Worm (Caenorhabditis elegans) whole organism, L1 larva: ENCODE results near the gene fkh-5.

Experiments
- efl-1 ChIP-seq, 4 experiments: fragments of 150-350 bp; optimal IDR thresholded peaks in 3 of 4; peaks in 1 of 4; 1 replicate in 1 of 4; 2 replicates in 3 of 4; lab custom pipeline; 2014; ENCODE audit warnings: missing biosample characterization in 2 of 4, missing genetic modification characterization in 2 of 4, missing genetic modification reagents in 2 of 4
- egl-27 ChIP-seq, 2 experiments: fragments of 150-350 bp in 1 of 2; sonication (generic microtip); optimal IDR thresholded peaks; 3 replicates each; lab custom pipeline; 2017 to 2018; ENCODE audit warnings: missing biosample characterization in 2 of 2, missing genetic modification characterization in 2 of 2, missing genetic modification reagents in 2 of 2
- jun-1 ChIP-seq: fragments of 150-350 bp; optimal IDR thresholded peaks from 2 replicates; lab custom pipeline; 2014; ENCODE audit warnings: missing biosample characterization, missing genetic modification reagents, missing genetic modification characterization
- mdl-1 ChIP-seq, 2 experiments: fragments of 150-350 bp; optimal IDR thresholded peaks; 2 replicates each; lab custom pipeline; 2014 to 2017; ENCODE audit warnings: missing biosample characterization in 2 of 2, missing genetic modification characterization in 2 of 2, inconsistent platforms in 1 of 2
- nhr-12 ChIP-seq: sonication (generic microtip); optimal IDR thresholded peaks from 2 replicates; lab custom pipeline; 2017; ENCODE audit warnings: missing biosample characterization, missing genetic modification characterization
- rnt-1 ChIP-seq: sonication (generic microtip); optimal IDR thresholded peaks from 2 replicates; lab custom pipeline; 2016; ENCODE audit warnings: mild to moderate bottlenecking, missing genetic modification characterization, moderate library complexity, missing compliant biosample characterization
- snpc-4 ChIP-seq: fragments of 150-350 bp; optimal IDR thresholded peaks from 2 replicates; lab custom pipeline; 2014; ENCODE audit warnings: missing biosample characterization, missing genetic modification characterization
- tbx-2 ChIP-seq: sonication (generic microtip); optimal IDR thresholded peaks from 2 replicates; lab custom pipeline; 2016; ENCODE audit warnings: missing genetic modification characterization, missing compliant biosample characterization
- tlp-1 ChIP-seq: fragments of 150-350 bp; optimal IDR thresholded peaks from 2 replicates; lab custom pipeline; 2014; ENCODE audit warnings: missing biosample characterization, missing genetic modification characterization

DNA sequence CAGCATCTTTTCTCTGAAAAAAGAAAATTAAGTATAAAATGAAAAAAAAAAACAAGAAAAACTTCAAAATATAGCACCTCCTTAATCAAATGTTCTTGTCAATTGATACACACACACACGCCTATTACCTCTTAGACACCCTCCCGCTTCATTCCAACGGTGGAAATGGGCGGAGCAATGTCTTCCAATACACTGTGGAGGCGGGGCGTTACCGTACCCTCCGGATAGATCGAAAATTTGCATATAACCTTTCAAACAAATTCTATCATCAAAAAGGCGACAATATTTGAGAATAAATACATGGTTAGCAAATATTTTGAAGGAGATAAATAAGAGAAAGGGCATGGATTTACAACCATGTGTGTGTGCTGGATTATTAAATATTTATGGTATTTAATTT is 36.4 kb upstream of the fkh-5 start:
- TF ChIP-seq efl-1 (optimal IDR thresholded peaks at IDR 0.05; lab: Kevin White, UChicago) (no peak), efl-1 (GFP tag; optimal IDR thresholded peaks at IDR 0.05 in 1 of 2; lab: Kevin White, UChicago) (no peak), mdl-1 (tag; optimal IDR thresholded peaks at IDR 0.05; lab: Kevin White, UChicago) (no peak), jun-1 (tag; lab: Kevin White, UChicago) (no peak), snpc-4 (tag; lab: Kevin White, UChicago) (no peak), rnt-1 (tag; lab: Kevin White, UChicago) (no peak), tbx-2 (tag; lab: Kevin White, UChicago) (no peak), tlp-1 (tag; lab: Kevin White, UChicago) (no peak), nhr-12 (tag; lab: Kevin White, UChicago) (no peak), egl-27 (tag; optimal IDR thresholded peaks at IDR 0.05; lab: Kevin White, UChicago) (no peak)
